Worm (Caenorhabditis elegans) whole organism, L2 larva: ENCODE measurements around the gene glo-1.

ENCODE experiments used
- F13H6.1 ChIP-seq: sonication (generic microtip); optimal IDR thresholded peaks from 2 replicates; lab custom pipeline; 2016; ENCODE audit warnings: missing genetic modification characterization, missing compliant biosample characterization
- R02D3.7 ChIP-seq: fragments of 150-350 bp; optimal IDR thresholded peaks from 2 replicates; lab custom pipeline; 2014; ENCODE audit warnings: missing biosample characterization, missing genetic modification characterization
- ZK546.5 ChIP-seq: sonication (generic microtip); optimal IDR thresholded peaks from 2 replicates; lab custom pipeline; 2017; ENCODE audit warnings: missing biosample characterization, missing genetic modification characterization
- alr-1 ChIP-seq: fragments of 150-350 bp; optimal IDR thresholded peaks from 2 replicates; lab custom pipeline; 2014; ENCODE audit warnings: missing biosample characterization, missing genetic modification characterization
- ama-1 ChIP-seq: fragments of 150-350 bp; optimal IDR thresholded peaks from 2 replicates; lab custom pipeline; 2018; ENCODE audit warnings: inconsistent platforms
- blmp-1 ChIP-seq: sonication (generic microtip); optimal IDR thresholded peaks from 2 replicates; lab custom pipeline; 2017; ENCODE audit warnings: missing genetic modification characterization, mild to moderate bottlenecking, missing compliant biosample characterization, antibody characterized with exemption, moderate library complexity; ENCODE audit not compliant: insufficient read depth
- ceh-16 ChIP-seq: fragments of 150-350 bp; optimal IDR thresholded peaks from 2 replicates; lab custom pipeline; 2014; ENCODE audit warnings: missing biosample characterization, missing genetic modification characterization
- ceh-82 ChIP-seq: fragments of 150-350 bp; optimal IDR thresholded peaks from 2 replicates; lab custom pipeline; 2014; ENCODE audit warnings: missing biosample characterization, missing genetic modification characterization
- crh-2 ChIP-seq: sonication (generic microtip); optimal IDR thresholded peaks from 2 replicates; lab custom pipeline; 2017; ENCODE audit warnings: missing biosample characterization, missing genetic modification characterization
- dmd-4 ChIP-seq: sonication (generic microtip); optimal IDR thresholded peaks from 2 replicates; lab custom pipeline; 2017; ENCODE audit warnings: missing biosample characterization, missing genetic modification characterization
- fos-1 ChIP-seq: fragments of 150-350 bp; optimal IDR thresholded peaks from 2 replicates; lab custom pipeline; 2014; ENCODE audit warnings: missing biosample characterization, missing genetic modification characterization
- gmeb-1 ChIP-seq: fragments of 150-350 bp; optimal IDR thresholded peaks from 2 replicates; lab custom pipeline; 2014; ENCODE audit warnings: missing biosample characterization, missing genetic modification characterization
- lin-11 ChIP-seq: fragments of 150-350 bp; sonication (generic microtip); optimal IDR thresholded peaks from 2 replicates; lab custom pipeline; 2014; ENCODE audit warnings: missing biosample characterization, missing genetic modification characterization, inconsistent platforms, mixed read lengths
- lin-39 ChIP-seq: fragments of 150-350 bp; optimal IDR thresholded peaks from 2 replicates; lab custom pipeline; 2014; ENCODE audit warnings: missing biosample characterization, missing genetic modification reagents, missing genetic modification characterization
- lsy-2 ChIP-seq, 2 experiments: fragments of 150-350 bp in 1 of 2; sonication (generic microtip) in 1 of 2; optimal IDR thresholded peaks; 2 replicates each; lab custom pipeline; 2014 to 2017; ENCODE audit warnings: missing biosample characterization in 2 of 2, missing genetic modification characterization in 2 of 2
- mab-5 ChIP-seq: fragments of 150-350 bp; optimal IDR thresholded peaks from 2 replicates; lab custom pipeline; 2014; ENCODE audit warnings: missing biosample characterization, missing genetic modification characterization
- mbf-1 ChIP-seq: sonication (generic microtip); optimal IDR thresholded peaks from 2 replicates; lab custom pipeline; 2017; ENCODE audit warnings: missing biosample characterization, missing genetic modification characterization
- mdl-1 ChIP-seq, 2 experiments: fragments of 150-350 bp in 1 of 2; sonication (generic microtip) in 1 of 2; optimal IDR thresholded peaks; 2 replicates each; lab custom pipeline; 2017; ENCODE audit warnings: missing biosample characterization in 2 of 2, missing genetic modification characterization in 2 of 2
- nhr-10 ChIP-seq: sonication (generic microtip); optimal IDR thresholded peaks from 2 replicates; lab custom pipeline; 2017; ENCODE audit warnings: missing biosample characterization, missing genetic modification characterization
- nhr-11 ChIP-seq: fragments of 150-350 bp; optimal IDR thresholded peaks from 2 replicates; lab custom pipeline; 2014; ENCODE audit warnings: missing biosample characterization, missing genetic modification characterization
- nhr-12 ChIP-seq: fragments of 150-350 bp; optimal IDR thresholded peaks from 2 replicates; lab custom pipeline; 2014; ENCODE audit warnings: missing biosample characterization, missing genetic modification characterization
- nhr-129 ChIP-seq: fragments of 150-350 bp; optimal IDR thresholded peaks from 2 replicates; lab custom pipeline; 2014; ENCODE audit warnings: missing biosample characterization, missing genetic modification characterization
- nhr-21 ChIP-seq: fragments of 150-350 bp; optimal IDR thresholded peaks from 2 replicates; lab custom pipeline; 2014; ENCODE audit warnings: missing biosample characterization, missing genetic modification characterization
- nhr-25 ChIP-seq: fragments of 150-350 bp; sonication (generic microtip); optimal IDR thresholded peaks from 3 replicates; lab custom pipeline; 2014; ENCODE audit warnings: missing biosample characterization, missing genetic modification characterization
- nhr-6 ChIP-seq: fragments of 150-350 bp; optimal IDR thresholded peaks from 2 replicates; lab custom pipeline; 2014; ENCODE audit warnings: missing biosample characterization, missing genetic modification characterization
- nhr-77 ChIP-seq: fragments of 150-350 bp; optimal IDR thresholded peaks from 2 replicates; lab custom pipeline; 2014; ENCODE audit warnings: missing biosample characterization, missing genetic modification characterization
- peb-1 ChIP-seq: fragments of 150-350 bp; optimal IDR thresholded peaks from 2 replicates; lab custom pipeline; 2014; ENCODE audit warnings: missing biosample characterization, missing genetic modification characterization
- skn-1 ChIP-seq: sonication (generic microtip); optimal IDR thresholded peaks from 2 replicates; lab custom pipeline; 2017; ENCODE audit warnings: missing biosample characterization, missing genetic modification characterization
- sma-3 ChIP-seq: sonication (generic microtip); optimal IDR thresholded peaks from 2 replicates; lab custom pipeline; 2016; ENCODE audit warnings: missing genetic modification reagents, missing genetic modification characterization, missing compliant biosample characterization
- sma-9 ChIP-seq, 2 experiments: fragments of 150-350 bp in 1 of 2; sonication (generic microtip) in 1 of 2; optimal IDR thresholded peaks; 2 replicates each; lab custom pipeline; 2014 to 2016; ENCODE audit warnings: missing genetic modification characterization in 2 of 2, mild to moderate bottlenecking in 1 of 2, missing biosample characterization in 1 of 2, missing compliant biosample characterization in 1 of 2, missing genetic modification reagents in 1 of 2, moderate library complexity in 1 of 2
- snpc-4 ChIP-seq: fragments of 150-350 bp; optimal IDR thresholded peaks from 2 replicates; lab custom pipeline; 2014; ENCODE audit warnings: missing biosample characterization, missing genetic modification characterization
- unc-55 ChIP-seq: fragments of 150-350 bp; sonication (generic microtip); optimal IDR thresholded peaks from 3 replicates; lab custom pipeline; 2014; ENCODE audit warnings: missing biosample characterization, missing genetic modification reagents, missing genetic modification characterization
- unc-62 ChIP-seq: fragments of 150-350 bp; optimal IDR thresholded peaks from 2 replicates; lab custom pipeline; 2014; ENCODE audit warnings: missing biosample characterization, missing genetic modification reagents, missing genetic modification characterization
- zag-1 ChIP-seq: fragments of 150-350 bp; optimal IDR thresholded peaks from 2 replicates; lab custom pipeline; 2014; ENCODE audit warnings: missing biosample characterization, missing genetic modification characterization
- ztf-1 ChIP-seq: fragments of 200-800 bp; sonication (Bioruptor generic); conservative IDR thresholded peaks from 2 replicates; pipeline ENCODE4 v1.3.6; 2022; ENCODE audit warnings: missing genetic modification characterization, missing compliant biosample characterization

The glo-1 gene

ce11 chrX:9872554-9872953 is 9.5 kb downstream of the glo-1 start, which contains the start of gene R07B1.8:
TSS of gene R07B1.8 (minus strand) at chrX:9872654.
- TF ChIP-seq fos-1 (tag; lab: Kevin White, UChicago) = no peak
- TF ChIP-seq blmp-1 = no peak
- no peak for TF ChIP-seq nhr-21 (tag; lab: Kevin White, UChicago)
- TF ChIP-seq ceh-82 = no peak
- TF ChIP-seq F13H6.1 (tag; lab: Kevin White, UChicago) = no peak
- TF ChIP-seq ZK546.5 = no peak
- no peak for TF ChIP-seq lin-11
- TF ChIP-seq gmeb-1 (tag; lab: Kevin White, UChicago) = no peak
- TF ChIP-seq nhr-25 (tag; lab: Kevin White, UChicago) = no peak
- TF ChIP-seq lin-39 (tag; lab: Kevin White, UChicago) = no peak
- no peak for TF ChIP-seq R02D3.7
- no peak for TF ChIP-seq unc-62 (GFP tag; lab: Kevin White, UChicago)
- TF ChIP-seq ceh-16 (tag; lab: Kevin White, UChicago) = no peak
- TF ChIP-seq peb-1 (tag; lab: Kevin White, UChicago) = no peak

ce11 chrX:9869522-9869921 is 12.5 kb downstream of the glo-1 start, which contains the start of gene R07B1.13:
TSS of gene R07B1.13 (plus strand) at chrX:9869822.
- TF ChIP-seq lsy-2 (tag; optimal IDR thresholded peaks at IDR 0.05; lab: Kevin White, UChicago) = no peak
- no peak for TF ChIP-seq alr-1 (tag; lab: Kevin White, UChicago)
- TF ChIP-seq nhr-6 (tag; lab: Kevin White, UChicago) = no peak
- TF ChIP-seq unc-62 (GFP tag; lab: Kevin White, UChicago) = no peak
- TF ChIP-seq ama-1 (lab: Kevin White, UChicago) = no peak
- no peak for TF ChIP-seq nhr-129
- TF ChIP-seq nhr-12 = no peak
- no peak for TF ChIP-seq skn-1 (tag; lab: Kevin White, UChicago)
- no peak for TF ChIP-seq ztf-1 (GFP tag; lab: Robert Waterston, UW)
- no peak for TF ChIP-seq crh-2 (tag; lab: Kevin White, UChicago)
- TF ChIP-seq R02D3.7 = no peak
- TF ChIP-seq snpc-4 (tag; lab: Kevin White, UChicago) = no peak
- no peak for TF ChIP-seq nhr-11
- TF ChIP-seq unc-55 (GFP tag; lab: Kevin White, UChicago) = no peak
- no peak for TF ChIP-seq dmd-4
- TF ChIP-seq sma-9 (GFP tag; optimal IDR thresholded peaks at IDR 0.05; lab: Kevin White, UChicago) = no peak
- no peak for TF ChIP-seq sma-9 (tag; optimal IDR thresholded peaks at IDR 0.05; lab: Kevin White, UChicago)
- no peak for TF ChIP-seq zag-1 (tag; lab: Kevin White, UChicago)
- no peak for TF ChIP-seq mab-5
- no peak for TF ChIP-seq fos-1 (tag; lab: Kevin White, UChicago)
- no peak for TF ChIP-seq mbf-1 (tag; lab: Kevin White, UChicago)

ce11 chrX:9868820-9869219 is 13.2 kb downstream of the glo-1 start, which contains the start of gene R07B1.7:
TSS of gene R07B1.7 (plus strand) at chrX:9869120.
- no peak for TF ChIP-seq mab-5
- TF ChIP-seq sma-9 (GFP tag; optimal IDR thresholded peaks at IDR 0.05; lab: Kevin White, UChicago) = no peak
- TF ChIP-seq sma-9 (tag; optimal IDR thresholded peaks at IDR 0.05; lab: Kevin White, UChicago) = no peak
- TF ChIP-seq nhr-21 (tag; lab: Kevin White, UChicago) = no peak
- TF ChIP-seq ZK546.5 = no peak
- TF ChIP-seq dmd-4 = no peak
- TF ChIP-seq lin-39 (tag; lab: Kevin White, UChicago) = no peak
- TF ChIP-seq nhr-129 = no peak
- TF ChIP-seq nhr-10 (tag; lab: Kevin White, UChicago) = no peak
- TF ChIP-seq sma-3 (GFP tag; lab: Kevin White, UChicago) = no peak
- no peak for TF ChIP-seq fos-1 (tag; lab: Kevin White, UChicago)
- TF ChIP-seq snpc-4 (tag; lab: Kevin White, UChicago) = no peak
- TF ChIP-seq peb-1 (tag; lab: Kevin White, UChicago) = no peak
- no peak for TF ChIP-seq gmeb-1 (tag; lab: Kevin White, UChicago)
- no peak for TF ChIP-seq ceh-82
- TF ChIP-seq mdl-1 (tag; optimal IDR thresholded peaks at IDR 0.05; lab: Kevin White, UChicago) = no peak

ce11 chrX:9866355-9866754 is 15.7 kb downstream of the glo-1 start, which contains the start of gene R07B1.6:
TSS of gene R07B1.6 (plus strand) at chrX:9866655.
- TF ChIP-seq mbf-1 (tag; lab: Kevin White, UChicago) = no peak
- no peak for TF ChIP-seq nhr-77 (tag; lab: Kevin White, UChicago)
- TF ChIP-seq unc-55 (GFP tag; lab: Kevin White, UChicago) = no peak
